Worm (Caenorhabditis elegans) whole organism, early embryonic: ENCODE measurements around the gene T02H6.10.

Source experiments
- B0310.2 ChIP-seq: sonication (generic microtip); optimal IDR thresholded peaks from 2 replicates; lab custom pipeline; 2016; ENCODE audit warnings: mild to moderate bottlenecking, missing genetic modification characterization, missing compliant biosample characterization
- F13C5.2 ChIP-seq: sonication (generic microtip); optimal IDR thresholded peaks from 2 replicates; lab custom pipeline; 2017; ENCODE audit warnings: mild to moderate bottlenecking, missing genetic modification characterization, inconsistent platforms, missing compliant biosample characterization
- aly-1 ChIP-seq: sonication (generic microtip); optimal IDR thresholded peaks from 2 replicates; lab custom pipeline; 2016; ENCODE audit warnings: missing genetic modification characterization, missing compliant biosample characterization
- ama-1 ChIP-seq: fragments of 150-350 bp; optimal IDR thresholded peaks from 2 replicates; lab custom pipeline; 2014
- ceh-13 ChIP-seq: fragments of 200-800 bp; sonication (Bioruptor generic); optimal IDR thresholded peaks from 2 replicates; lab custom pipeline; 2018; ENCODE audit warnings: mild to moderate bottlenecking, missing genetic modification characterization, missing compliant biosample characterization
- ceh-36 ChIP-seq: sonication (generic microtip); optimal IDR thresholded peaks from 2 replicates; lab custom pipeline; 2016; ENCODE audit warnings: missing genetic modification characterization, inconsistent platforms, missing compliant biosample characterization
- ets-7 ChIP-seq: sonication (generic microtip); optimal IDR thresholded peaks from 2 replicates; lab custom pipeline; 2016; ENCODE audit warnings: missing genotype, missing genetic modification characterization, missing compliant biosample characterization
- flt-1 ChIP-seq: fragments of 200-800 bp; sonication (Bioruptor generic); IDR thresholded peaks from 2 replicates; pipeline ENCODE4 v1.3.6; 2022; ENCODE audit warnings: missing genetic modification characterization, missing compliant biosample characterization
- hmbx-1 ChIP-seq: sonication (generic microtip); optimal IDR thresholded peaks from 2 replicates; lab custom pipeline; 2016; ENCODE audit warnings: mild to moderate bottlenecking, missing genetic modification characterization, missing compliant biosample characterization
- hmg-4 ChIP-seq: fragments of 200-800 bp; sonication (Bioruptor generic); optimal IDR thresholded peaks from 2 replicates; lab custom pipeline; 2018; ENCODE audit warnings: mild to moderate bottlenecking, missing genetic modification characterization, missing compliant biosample characterization
- hnd-1 ChIP-seq: sonication (generic microtip); optimal IDR thresholded peaks from 2 replicates; lab custom pipeline; 2016; ENCODE audit warnings: missing genetic modification characterization, missing compliant biosample characterization
- pes-1 ChIP-seq: fragments of 200-800 bp; sonication (Bioruptor generic); IDR thresholded peaks from 2 replicates; pipeline ENCODE4 v1.3.6; 2022; ENCODE audit warnings: missing genetic modification reagents, missing genetic modification characterization, missing compliant biosample characterization
- scrt-1 ChIP-seq: fragments of 200-800 bp; sonication (Bioruptor generic); IDR thresholded peaks from 2 replicates; pipeline ENCODE4 v1.3.6; 2022; ENCODE audit warnings: missing genetic modification characterization, missing compliant biosample characterization
- sea-1 ChIP-seq: fragments of 200-800 bp; sonication (Bioruptor generic); conservative IDR thresholded peaks from 2 replicates; pipeline ENCODE4 v1.3.6; 2022; ENCODE audit warnings: missing genetic modification characterization, missing compliant biosample characterization
- tbx-11 ChIP-seq: fragments of 200-800 bp; sonication (Bioruptor generic); IDR thresholded peaks from 2 replicates; pipeline ENCODE4 v1.3.6; 2022; ENCODE audit warnings: missing genetic modification characterization, missing compliant biosample characterization
- tbx-37 ChIP-seq: fragments of 200-800 bp; sonication (Bioruptor generic); conservative IDR thresholded peaks from 2 replicates; pipeline ENCODE4 v1.3.6; 2022; ENCODE audit warnings: missing genetic modification reagents, missing genetic modification characterization, missing compliant biosample characterization
- tra-4 ChIP-seq: sonication (generic microtip); optimal IDR thresholded peaks from 2 replicates; lab custom pipeline; 2017; ENCODE audit warnings: missing genetic modification characterization, missing compliant biosample characterization

The T02H6.10 gene

ce11 chrII:682326-682725 lies 1.8 kb upstream of the T02H6.10 start, which contains the start of gene T02H6.7:
TSS of gene T02H6.7 (plus strand) at chrII:682626.
- TF ChIP-seq flt-1 (GFP tag; lab: Robert Waterston, UW) (no peak), sea-1 (GFP tag; lab: Robert Waterston, UW) (no peak), aly-1 (tag; lab: Kevin White, UChicago) (no peak), F13C5.2 (tag; lab: Kevin White, UChicago) (no peak), ceh-13 (GFP tag; lab: Kevin White, UChicago) (no peak), pes-1 (GFP tag; lab: Robert Waterston, UW) (no peak), hmg-4 (no peak), hmbx-1 (tag; lab: Kevin White, UChicago) (no peak), ets-7 (tag; lab: Kevin White, UChicago) (no peak), tra-4 (tag; lab: Kevin White, UChicago) (no peak), ceh-36 (tag; lab: Kevin White, UChicago) (no peak), hnd-1 (tag; lab: Kevin White, UChicago) (no peak), tbx-37 (GFP tag; lab: Robert Waterston, UW) (no peak), scrt-1 (GFP tag; lab: Robert Waterston, UW) (no peak), ama-1 (no peak), tbx-11 (no peak)

- TF ChIP-seq sea-1 (GFP tag; lab: Robert Waterston, UW), result no peak
- TF ChIP-seq F13C5.2 (tag; lab: Kevin White, UChicago), result no peak
- no peak for TF ChIP-seq ama-1
- TF ChIP-seq ets-7 (tag; lab: Kevin White, UChicago), result no peak
- no peak for TF ChIP-seq scrt-1 (GFP tag; lab: Robert Waterston, UW)
- no peak for TF ChIP-seq pes-1 (GFP tag; lab: Robert Waterston, UW)
- no peak for TF ChIP-seq tbx-37 (GFP tag; lab: Robert Waterston, UW)
- TF ChIP-seq hmg-4, result no peak
- no peak for TF ChIP-seq hmbx-1 (tag; lab: Kevin White, UChicago)
- TF ChIP-seq tbx-11, result no peak
- no peak for TF ChIP-seq hnd-1 (tag; lab: Kevin White, UChicago)
- TF ChIP-seq ceh-13 (GFP tag; lab: Kevin White, UChicago), result no peak
- TF ChIP-seq tra-4 (tag; lab: Kevin White, UChicago), result no peak
- TF ChIP-seq aly-1 (tag; lab: Kevin White, UChicago), result no peak
- no peak for TF ChIP-seq B0310.2 (tag; lab: Kevin White, UChicago)
- no peak for TF ChIP-seq ceh-36 (tag; lab: Kevin White, UChicago)
- TF ChIP-seq flt-1 (GFP tag; lab: Robert Waterston, UW), result no peak
Observed at ce11 chrII:678581-678980, 1.9 kb downstream of the T02H6.10 start, which contains the start of gene T02H6.9. TSS of gene T02H6.9 (plus strand) at chrII:678881.

DNA sequence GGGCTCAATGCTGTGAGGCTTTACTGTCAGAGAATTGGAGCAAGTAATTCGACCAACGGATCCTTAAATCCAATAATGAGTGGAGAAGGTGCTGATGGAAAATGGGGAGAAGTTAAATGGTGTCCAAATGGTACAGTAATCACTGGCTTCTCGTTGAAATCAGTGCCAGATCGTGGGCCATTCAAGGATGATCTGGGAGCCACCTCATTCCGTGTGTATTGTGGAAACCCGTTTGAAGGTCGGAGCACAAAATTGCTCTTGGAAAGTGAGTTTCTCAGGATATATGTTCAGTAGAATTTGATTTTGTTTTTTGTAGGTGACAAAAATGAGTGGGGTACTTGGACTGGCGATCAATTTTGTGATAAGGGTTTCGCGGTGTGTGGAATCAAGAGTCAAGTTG lies 4.7 kb downstream of the T02H6.10 start:
- no peak for TF ChIP-seq B0310.2 (tag; lab: Kevin White, UChicago)
- no peak for TF ChIP-seq pes-1 (GFP tag; lab: Robert Waterston, UW)
- TF ChIP-seq sea-1 (GFP tag; lab: Robert Waterston, UW), result no peak
- TF ChIP-seq flt-1 (GFP tag; lab: Robert Waterston, UW), result no peak

- TF ChIP-seq hmg-4 (no peak), ama-1 (no peak), tra-4 (tag; lab: Kevin White, UChicago) (no peak), F13C5.2 (tag; lab: Kevin White, UChicago) (no peak), ets-7 (tag; lab: Kevin White, UChicago) (no peak), B0310.2 (tag; lab: Kevin White, UChicago) (no peak), pes-1 (GFP tag; lab: Robert Waterston, UW) (no peak), hmbx-1 (tag; lab: Kevin White, UChicago) (no peak)
Observed at ce11 chrII:675303-675702, 5.2 kb downstream of the T02H6.10 start, which contains the start of gene Y39F10C.1. TSS of gene Y39F10C.1 (plus strand) at chrII:675603.

ce11 chrII:674116-674515 lies 6.4 kb downstream of the T02H6.10 start, which contains the start of gene Y39F10C.3:
TSS of gene Y39F10C.3 (plus strand) at chrII:674416.
- TF ChIP-seq tbx-11 (no peak), hmbx-1 (tag; lab: Kevin White, UChicago) (no peak), F13C5.2 (tag; lab: Kevin White, UChicago) (no peak), hnd-1 (tag; lab: Kevin White, UChicago) (no peak), ceh-36 (tag; lab: Kevin White, UChicago) (no peak), aly-1 (tag; lab: Kevin White, UChicago) (no peak), sea-1 (GFP tag; lab: Robert Waterston, UW) (no peak), pes-1 (GFP tag; lab: Robert Waterston, UW) (no peak), B0310.2 (tag; lab: Kevin White, UChicago) (no peak), hmg-4 (no peak), flt-1 (GFP tag; lab: Robert Waterston, UW) (no peak), ama-1 (no peak), ceh-13 (GFP tag; lab: Kevin White, UChicago) (no peak), tra-4 (tag; lab: Kevin White, UChicago) (no peak), scrt-1 (GFP tag; lab: Robert Waterston, UW) (no peak), ets-7 (tag; lab: Kevin White, UChicago) (no peak), tbx-37 (GFP tag; lab: Robert Waterston, UW) (no peak)

DNA sequence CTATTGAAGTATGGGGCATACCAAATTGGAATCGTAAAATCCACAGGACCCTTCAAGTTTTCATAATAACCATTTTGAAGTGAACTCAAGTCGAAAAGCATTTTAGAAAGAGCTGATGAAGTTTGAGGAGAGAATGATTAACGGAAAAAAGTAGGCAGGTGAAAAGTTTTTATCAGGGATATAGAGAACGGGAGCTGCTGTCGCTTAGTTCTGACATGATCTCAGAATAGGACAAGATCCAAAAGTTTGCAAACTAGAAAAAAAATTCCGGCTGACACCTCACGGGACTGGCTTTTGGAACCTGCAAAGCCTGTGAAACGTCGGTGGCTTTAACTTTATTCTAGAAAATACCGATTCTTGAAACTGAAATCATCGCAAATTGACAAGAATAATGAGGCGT lies 9.5 kb downstream of the T02H6.10 start, which contains the start of gene sri-46:
TSS of gene sri-46 (minus strand) at position 101 of the 400 bp plus-strand sequence.
- no peak for TF ChIP-seq ceh-36 (tag; lab: Kevin White, UChicago)
- no peak for TF ChIP-seq tbx-11
- no peak for TF ChIP-seq tbx-37 (GFP tag; lab: Robert Waterston, UW)
- TF ChIP-seq flt-1 (GFP tag; lab: Robert Waterston, UW), result no peak
- TF ChIP-seq pes-1 (GFP tag; lab: Robert Waterston, UW), result no peak
- no peak for TF ChIP-seq tra-4 (tag; lab: Kevin White, UChicago)
- no peak for TF ChIP-seq ets-7 (tag; lab: Kevin White, UChicago)
- no peak for TF ChIP-seq ama-1
- no peak for TF ChIP-seq sea-1 (GFP tag; lab: Robert Waterston, UW)
- no peak for TF ChIP-seq aly-1 (tag; lab: Kevin White, UChicago)

DNA sequence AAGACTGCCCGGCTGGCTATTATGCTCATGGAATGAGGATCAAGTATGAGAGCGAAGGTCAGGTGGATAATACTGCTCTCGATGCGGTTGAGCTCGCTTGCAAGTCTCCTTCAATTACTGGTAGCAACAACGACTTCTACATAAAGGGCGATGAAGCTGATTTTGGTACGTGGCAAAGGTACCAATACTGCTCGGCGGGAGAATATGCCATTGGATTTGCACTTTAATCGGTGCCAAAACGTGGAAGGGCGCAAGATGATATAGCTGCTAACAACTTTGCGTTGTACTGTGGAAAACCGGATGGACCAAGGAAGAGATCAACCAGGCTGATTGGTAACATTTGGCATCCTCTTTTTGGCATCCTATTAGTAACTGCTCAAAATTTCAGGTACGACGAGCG lies 12.6 kb downstream of the T02H6.10 start:
- TF ChIP-seq hmbx-1 (tag; lab: Kevin White, UChicago) (no peak), hmg-4 (no peak), tbx-11 (no peak), tbx-37 (GFP tag; lab: Robert Waterston, UW) (no peak), B0310.2 (tag; lab: Kevin White, UChicago) (no peak), flt-1 (GFP tag; lab: Robert Waterston, UW) (no peak), ets-7 (tag; lab: Kevin White, UChicago) (no peak)
